Worm (Caenorhabditis elegans): ENCODE results near the gene snf-9.
"Not testable (repeated sequence)": the region's sequence is repeated elsewhere in the genome, so short reads cannot be mapped to it uniquely, and the experiment has no call there.

snf-9 gene

DNA sequence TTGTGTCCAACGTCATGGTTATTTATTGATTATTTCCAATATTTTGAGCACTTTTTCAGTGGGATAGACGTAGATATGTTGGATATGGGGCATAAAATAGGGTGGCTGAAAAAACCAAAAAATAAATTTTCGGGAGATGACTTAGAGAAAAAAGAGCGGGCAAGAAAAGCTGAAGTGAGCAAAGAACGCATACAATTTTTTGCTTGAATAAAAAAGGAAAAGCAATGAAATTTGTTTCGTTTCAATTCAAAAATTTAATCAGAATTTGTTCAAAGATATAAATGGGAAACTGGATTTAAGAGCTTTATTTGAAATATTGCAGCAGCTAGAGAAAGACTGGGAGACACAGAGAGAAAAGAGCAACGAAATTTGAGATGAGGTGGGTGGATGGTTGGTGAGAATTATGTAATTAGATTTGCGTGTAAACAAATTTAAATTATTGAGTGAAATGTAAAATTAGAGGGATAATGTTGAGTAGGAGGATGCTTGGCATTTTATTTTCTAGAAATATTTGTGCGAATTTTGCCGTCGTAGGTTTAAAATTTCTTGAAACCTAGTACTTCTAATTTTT lies 20.2 kb upstream of the snf-9 start, which contains the start of the genes T28F3.11 and slc-17.4:
T28F3.11 (minus strand) TSS at position 51 of the 571 bp plus-strand sequence.
slc-17.4 (minus strand) TSS at position 105 of the 571 bp plus-strand sequence.
- no peak for TF ChIP-seq hmg-4 (GFP tag; optimal IDR thresholded peaks at IDR 0.05)
- no peak for TF ChIP-seq sea-1 (GFP tag; conservative IDR thresholded peaks at IDR 0.05)
- TF ChIP-seq ets-7 (tag; optimal IDR thresholded peaks at IDR 0.05), result no peak
- TF ChIP-seq flt-1 (GFP tag; IDR thresholded peaks at IDR 0.05), result no peak
- TF ChIP-seq hmbx-1 (tag; optimal IDR thresholded peaks at IDR 0.05), result no peak
- TF ChIP-seq F13C5.2 (tag; optimal IDR thresholded peaks at IDR 0.05), result no peak
- TF ChIP-seq scrt-1 (GFP tag; IDR thresholded peaks at IDR 0.05), result no peak
- TF ChIP-seq hnd-1 (tag; optimal IDR thresholded peaks at IDR 0.05), result no peak
- TF ChIP-seq tbx-11 (GFP tag; IDR thresholded peaks at IDR 0.05), result no peak
- no peak for TF ChIP-seq aly-1 (tag; optimal IDR thresholded peaks at IDR 0.05)
- TF ChIP-seq ceh-36 (tag; optimal IDR thresholded peaks at IDR 0.05), result no peak

DNA sequence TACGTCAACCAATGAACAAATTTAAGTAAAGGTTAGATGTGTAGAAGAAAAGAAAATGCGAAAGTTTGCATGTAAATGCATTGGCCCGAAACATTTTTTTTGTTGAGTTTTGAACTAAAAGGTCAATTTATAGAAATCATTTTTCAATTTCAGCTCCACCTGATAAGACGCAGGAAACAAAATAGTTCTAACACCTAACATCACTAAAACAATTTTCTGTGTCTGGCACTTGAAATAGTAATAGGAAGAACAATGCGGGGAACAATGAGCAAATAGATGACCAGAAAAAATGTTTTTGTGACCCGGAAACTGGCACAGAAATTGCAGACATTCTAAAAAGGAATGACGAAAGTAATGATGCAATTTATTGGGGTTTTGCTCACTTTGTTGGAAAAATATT lies 19.6 kb upstream of the snf-9 start:
- TF ChIP-seq scrt-1 (GFP tag; IDR thresholded peaks at IDR 0.05) (no peak), hmbx-1 (tag; optimal IDR thresholded peaks at IDR 0.05) (no peak), flt-1 (GFP tag; IDR thresholded peaks at IDR 0.05) (no peak), tbx-37 (GFP tag; conservative IDR thresholded peaks at IDR 0.05) (no peak), sea-1 (GFP tag; conservative IDR thresholded peaks at IDR 0.05) (no peak), pes-1 (GFP tag; IDR thresholded peaks at IDR 0.05) (no peak), tbx-11 (GFP tag; IDR thresholded peaks at IDR 0.05) (no peak), aly-1 (tag; optimal IDR thresholded peaks at IDR 0.05) (no peak), hmg-4 (GFP tag; optimal IDR thresholded peaks at IDR 0.05) (no peak), B0310.2 (tag; optimal IDR thresholded peaks at IDR 0.05) (no peak), F13C5.2 (tag; optimal IDR thresholded peaks at IDR 0.05) (no peak), tra-4 (tag; optimal IDR thresholded peaks at IDR 0.05) (no peak), ets-7 (tag; optimal IDR thresholded peaks at IDR 0.05) (no peak), ceh-36 (tag; optimal IDR thresholded peaks at IDR 0.05) (no peak), ama-1 (optimal IDR thresholded peaks at IDR 0.05) (no peak), ceh-13 (GFP tag; optimal IDR thresholded peaks at IDR 0.05) (no peak), hnd-1 (tag; optimal IDR thresholded peaks at IDR 0.05) (no peak)

- TF ChIP-seq B0310.2 (tag; optimal IDR thresholded peaks at IDR 0.05) (no peak), hmg-4 (GFP tag; optimal IDR thresholded peaks at IDR 0.05) (no peak), flt-1 (GFP tag; IDR thresholded peaks at IDR 0.05) (no peak)
These were observed 18.9 kb upstream of the snf-9 start for ce11 chrIV:17293068-17293467.

DNA sequence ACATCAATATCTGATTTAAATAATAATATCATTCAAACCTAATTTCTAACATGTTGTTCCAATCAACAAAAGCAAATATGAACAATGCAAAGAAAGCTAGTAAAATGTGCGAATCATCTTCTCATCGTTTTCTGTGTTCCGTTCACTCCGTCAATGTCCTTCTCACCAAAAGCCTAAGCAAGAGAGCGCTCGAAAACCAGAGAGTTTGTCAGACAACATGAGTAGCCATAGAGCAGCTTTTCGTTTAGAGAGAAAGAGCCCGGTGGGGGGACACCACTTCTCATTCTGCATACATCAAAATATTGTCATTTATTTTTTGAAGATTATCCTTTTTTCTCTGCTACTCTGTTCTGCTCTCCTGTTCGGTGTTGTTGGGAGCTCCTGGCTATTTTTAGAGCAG lies 18.3 kb upstream of the snf-9 start:
- no peak for TF ChIP-seq aly-1 (tag; optimal IDR thresholded peaks at IDR 0.05)
- no peak for TF ChIP-seq pes-1 (GFP tag; IDR thresholded peaks at IDR 0.05)
- TF ChIP-seq tbx-11 (GFP tag; IDR thresholded peaks at IDR 0.05), result no peak
- no peak for TF ChIP-seq hnd-1 (tag; optimal IDR thresholded peaks at IDR 0.05)

DNA sequence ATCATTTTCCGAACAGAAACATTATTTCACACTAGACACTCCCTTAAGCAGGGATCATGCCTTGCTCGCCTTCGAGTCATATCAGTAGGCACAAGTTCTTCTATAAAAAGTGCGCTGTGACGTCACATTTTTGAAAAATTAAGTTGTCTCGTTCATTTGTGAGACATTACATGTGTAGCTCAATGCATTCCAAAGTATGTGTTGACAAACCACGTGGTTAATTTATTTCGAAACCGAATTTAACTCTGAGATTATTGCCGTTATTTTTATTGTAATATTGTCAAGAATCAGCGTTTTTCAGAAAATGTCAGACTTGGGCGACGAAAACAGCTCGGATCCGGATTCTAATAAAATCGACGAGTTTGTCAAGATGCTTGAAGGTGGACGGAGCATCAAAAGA lies 17.5 kb upstream of the snf-9 start, which contains the start of gene T28F3.5:
T28F3.5 (plus strand) TSS at position 301 of the 400 bp plus-strand sequence.
- TF ChIP-seq aly-1 (tag; optimal IDR thresholded peaks at IDR 0.05), result no peak
- no peak for TF ChIP-seq hmbx-1 (tag; optimal IDR thresholded peaks at IDR 0.05)
- no peak for TF ChIP-seq ceh-13 (GFP tag; optimal IDR thresholded peaks at IDR 0.05)

ce11 chrIV:17301933-17302332 lies 10.0 kb upstream of the snf-9 start, which contains the start of gene ifta-2:
Gene ifta-2 (minus strand): TSS chrIV:17302033.
- TF ChIP-seq hnd-1 (tag; optimal IDR thresholded peaks at IDR 0.05) (no peak), scrt-1 (GFP tag; IDR thresholded peaks at IDR 0.05) (no peak), ets-7 (tag; optimal IDR thresholded peaks at IDR 0.05) (no peak), aly-1 (tag; optimal IDR thresholded peaks at IDR 0.05) (no peak), hmg-4 (GFP tag; optimal IDR thresholded peaks at IDR 0.05) (no peak), ceh-36 (tag; optimal IDR thresholded peaks at IDR 0.05) (no peak), hmbx-1 (tag; optimal IDR thresholded peaks at IDR 0.05) (no peak), ama-1 (optimal IDR thresholded peaks at IDR 0.05) (no peak), tbx-37 (GFP tag; conservative IDR thresholded peaks at IDR 0.05) (no peak), ceh-13 (GFP tag; optimal IDR thresholded peaks at IDR 0.05) (no peak), pes-1 (GFP tag; IDR thresholded peaks at IDR 0.05) (no peak), tbx-11 (GFP tag; IDR thresholded peaks at IDR 0.05) (no peak), B0310.2 (tag; optimal IDR thresholded peaks at IDR 0.05) (no peak), tra-4 (tag; optimal IDR thresholded peaks at IDR 0.05) (no peak), flt-1 (GFP tag; IDR thresholded peaks at IDR 0.05) (no peak), F13C5.2 (tag; optimal IDR thresholded peaks at IDR 0.05) (no peak), sea-1 (GFP tag; conservative IDR thresholded peaks at IDR 0.05) (no peak)

DNA sequence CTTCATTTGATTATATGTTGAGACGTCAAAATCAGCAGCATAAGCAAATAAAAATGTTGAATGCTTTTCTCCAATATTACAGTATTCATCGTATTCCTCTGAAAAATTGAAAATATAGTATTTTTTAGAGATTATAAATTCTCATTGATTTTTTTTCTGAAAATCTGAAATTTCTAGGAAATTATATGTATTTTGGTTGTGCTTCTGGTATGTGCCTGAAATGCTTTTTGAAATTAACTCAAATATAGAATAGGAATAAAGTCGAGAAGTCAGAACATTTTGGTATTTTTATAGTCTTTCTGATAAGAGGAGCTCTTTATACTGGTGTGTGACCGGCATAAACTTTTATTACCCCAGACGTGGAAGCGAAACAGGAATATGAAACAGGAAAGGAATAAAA lies 4.7 kb upstream of the snf-9 start, which contains the start of gene T28F3.8:
T28F3.8 (minus strand) TSS at position 101 of the 400 bp plus-strand sequence.
- TF ChIP-seq tbx-11, flt-1, pes-1 (GFP tag; IDR thresholded peaks at IDR 0.05): not testable (repeated sequence)

DNA sequence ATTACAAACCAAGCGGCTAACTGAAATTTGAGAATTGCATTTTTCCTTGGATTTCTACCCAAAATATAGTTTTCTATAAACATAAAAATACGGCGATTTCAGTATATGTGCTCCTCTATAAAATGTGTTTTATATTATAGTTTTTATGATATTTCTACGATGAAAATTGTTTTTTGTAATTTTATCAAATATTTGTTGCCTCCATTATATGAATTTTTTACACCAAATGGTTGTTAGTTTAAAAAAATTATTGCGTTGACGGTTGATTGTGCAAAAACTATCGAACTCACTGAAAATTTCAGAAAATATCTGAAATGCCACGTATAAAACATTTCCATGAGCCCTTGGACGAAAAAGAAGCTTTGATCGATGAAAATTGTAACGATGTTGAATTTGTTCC lies 3.7 kb upstream of the snf-9 start, which contains the start of gene T28F3.9:
T28F3.9 (plus strand) TSS at position 301 of the 400 bp plus-strand sequence.
- TF ChIP-seq flt-1 (GFP tag; IDR thresholded peaks at IDR 0.05) (no peak), ceh-13 (GFP tag; optimal IDR thresholded peaks at IDR 0.05) (no peak), ceh-36 (tag; optimal IDR thresholded peaks at IDR 0.05) (no peak), pes-1 (GFP tag; IDR thresholded peaks at IDR 0.05) (no peak), hmg-4 (GFP tag; optimal IDR thresholded peaks at IDR 0.05) (no peak), tra-4 (tag; optimal IDR thresholded peaks at IDR 0.05) (no peak), scrt-1 (GFP tag; IDR thresholded peaks at IDR 0.05) (no peak), hnd-1 (tag; optimal IDR thresholded peaks at IDR 0.05) (no peak), ets-7 (tag; optimal IDR thresholded peaks at IDR 0.05) (no peak), tbx-11 (GFP tag; IDR thresholded peaks at IDR 0.05) (no peak), sea-1 (GFP tag; conservative IDR thresholded peaks at IDR 0.05) (no peak)
